Worm (Caenorhabditis elegans) whole organism, young adult: ENCODE data around the gene jip-1.

Experiments
- D2030.7 ChIP-seq: fragments of 200-800 bp; sonication (Bioruptor generic); IDR thresholded peaks from 2 replicates; pipeline ENCODE4 v1.3.6; 2022; ENCODE audit warnings: missing genetic modification reagents, missing genetic modification characterization, missing compliant biosample characterization
- F33H1.4 ChIP-seq: fragments of 200-800 bp; sonication (Bioruptor generic); IDR thresholded peaks from 2 replicates; pipeline ENCODE4 v1.3.6; 2022; ENCODE audit warnings: missing genetic modification reagents, missing genetic modification characterization, missing compliant biosample characterization
- F37B4.10 ChIP-seq: fragments of 200-800 bp; sonication (Bioruptor generic); IDR thresholded peaks from 2 replicates; pipeline ENCODE4 v1.3.6; 2022; ENCODE audit warnings: missing genetic modification characterization, missing compliant biosample characterization
- F39B2.1 ChIP-seq: fragments of 200-800 bp; sonication (Bioruptor generic); IDR thresholded peaks from 2 replicates; pipeline ENCODE4 v1.3.6; 2022; ENCODE audit warnings: missing genetic modification reagents, missing genetic modification characterization, missing compliant biosample characterization
- F49E8.2 ChIP-seq: sonication (generic microtip); optimal IDR thresholded peaks from 3 replicates; lab custom pipeline; 2017; ENCODE audit warnings: missing genetic modification characterization, mild to moderate bottlenecking, missing compliant biosample characterization, antibody characterized with exemption, moderate library complexity; ENCODE audit not compliant: insufficient read depth
- F52B5.7 ChIP-seq: sonication (generic microtip); optimal IDR thresholded peaks from 2 replicates; lab custom pipeline; 2016; ENCODE audit warnings: mild to moderate bottlenecking, missing genetic modification characterization, missing compliant biosample characterization
- K11D2.4 ChIP-seq: fragments of 200-800 bp; sonication (Bioruptor generic); IDR thresholded peaks from 2 replicates; pipeline ENCODE4 v1.3.6; 2022; ENCODE audit warnings: missing genetic modification reagents, missing genetic modification characterization, missing compliant biosample characterization
- K12H6.12 ChIP-seq: fragments of 200-800 bp; sonication (Bioruptor generic); optimal IDR thresholded peaks from 2 replicates; lab custom pipeline; 2018; ENCODE audit warnings: mild to moderate bottlenecking, missing genetic modification characterization, missing compliant biosample characterization
- Y53G8AR.9 ChIP-seq: fragments of 200-800 bp; sonication (Bioruptor generic); conservative IDR thresholded peaks from 2 replicates; pipeline ENCODE4 v1.3.6; 2022; ENCODE audit warnings: missing genetic modification reagents, missing genetic modification characterization, missing compliant biosample characterization
- Y67H2A.10 ChIP-seq: fragments of 200-800 bp; sonication (Bioruptor generic); conservative IDR thresholded peaks from 2 replicates; pipeline ENCODE4 v1.3.6; 2022; ENCODE audit warnings: missing genetic modification reagents, missing genetic modification characterization, missing compliant biosample characterization
- Y95B8A.8 ChIP-seq: fragments of 200-800 bp; sonication (Bioruptor generic); IDR thresholded peaks from 2 replicates; pipeline ENCODE4 v1.3.6; 2022; ENCODE audit warnings: missing genetic modification reagents, missing genetic modification characterization, missing compliant biosample characterization
- ama-1 ChIP-seq, 3 experiments: fragments of 150-350 bp in 1 of 3; sonication (generic microtip) in 2 of 3; optimal IDR thresholded peaks; 2 replicates each; lab custom pipeline; 2014 to 2018; ENCODE audit warnings: missing biosample characterization in 2 of 3, missing genetic modification characterization in 2 of 3, missing genetic modification reagents in 2 of 3
- aptf-2 ChIP-seq: fragments of 200-800 bp; sonication (Bioruptor generic); conservative IDR thresholded peaks from 2 replicates; pipeline ENCODE4 v1.3.6; 2022; ENCODE audit warnings: missing genetic modification reagents, missing genetic modification characterization, missing compliant biosample characterization
- atf-7 ChIP-seq: sonication (generic microtip); optimal IDR thresholded peaks from 2 replicates; lab custom pipeline; 2017; ENCODE audit warnings: mild to moderate bottlenecking, missing genetic modification characterization, missing compliant biosample characterization
- attf-6 ChIP-seq: fragments of 200-800 bp; sonication (Bioruptor generic); IDR thresholded peaks from 2 replicates; pipeline ENCODE4 v1.3.6; 2022; ENCODE audit warnings: missing genetic modification reagents, missing genetic modification characterization, missing compliant biosample characterization
- cebp-1 ChIP-seq, 2 experiments: fragments of 200-800 bp in 1 of 2; sonication (Bioruptor generic) in 1 of 2; sonication (generic microtip) in 1 of 2; IDR thresholded peaks in 1 of 2; optimal IDR thresholded peaks in 1 of 2; 2 replicates each; pipeline versions ENCODE4 v1.3.6 to Lab custom; 2017 to 2022; ENCODE audit warnings: missing compliant biosample characterization in 2 of 2, missing genetic modification characterization in 2 of 2, mild to moderate bottlenecking in 1 of 2, missing genetic modification reagents in 1 of 2, moderate library complexity in 1 of 2
- ceh-79 ChIP-seq: sonication (generic microtip); optimal IDR thresholded peaks from 2 replicates; lab custom pipeline; 2017; ENCODE audit warnings: mild to moderate bottlenecking, missing genetic modification characterization, missing compliant biosample characterization
- dox-1 ChIP-seq: fragments of 200-800 bp; sonication (Bioruptor generic); IDR thresholded peaks from 2 replicates; pipeline ENCODE4 v1.3.6; 2022; ENCODE audit warnings: missing genetic modification reagents, missing genetic modification characterization, missing compliant biosample characterization
- efl-1 ChIP-seq: fragments of 150-350 bp; optimal IDR thresholded peaks from 2 replicates; lab custom pipeline; 2014; ENCODE audit warnings: missing biosample characterization, missing genetic modification reagents, missing genetic modification characterization
- fkh-3 ChIP-seq: sonication (generic microtip); optimal IDR thresholded peaks from 2 replicates; lab custom pipeline; 2016; ENCODE audit warnings: mild to moderate bottlenecking, missing genetic modification characterization, missing compliant biosample characterization
- gei-17 ChIP-seq: fragments of 200-800 bp; sonication (Bioruptor generic); optimal IDR thresholded peaks from 2 replicates; lab custom pipeline; 2018; ENCODE audit warnings: mild to moderate bottlenecking, missing genetic modification characterization, missing compliant biosample characterization
- hlh-12 ChIP-seq: sonication (generic microtip); optimal IDR thresholded peaks from 2 replicates; lab custom pipeline; 2016; ENCODE audit warnings: missing genetic modification characterization, missing compliant biosample characterization
- hlh-26 ChIP-seq: fragments of 200-800 bp; sonication (Bioruptor generic); conservative IDR thresholded peaks from 2 replicates; pipeline ENCODE4 v1.3.6; 2022; ENCODE audit warnings: missing genetic modification reagents, missing genetic modification characterization, missing compliant biosample characterization
- hrde-1 ChIP-seq: sonication (generic microtip); optimal IDR thresholded peaks from 2 replicates; lab custom pipeline; 2016; ENCODE audit warnings: missing genetic modification characterization, mild to moderate bottlenecking, missing compliant biosample characterization, moderate library complexity, missing genotype, missing genetic modification reagents, borderline replicate concordance
- lag-1 ChIP-seq: fragments of 200-800 bp; sonication (Bioruptor generic); IDR thresholded peaks from 2 replicates; pipeline ENCODE4 v1.3.6; 2022; ENCODE audit warnings: missing genetic modification reagents, missing genetic modification characterization, missing compliant biosample characterization
- let-607 ChIP-seq, 2 experiments: fragments of 200-800 bp in 1 of 2; sonication (Bioruptor generic) in 1 of 2; sonication (generic microtip) in 1 of 2; optimal IDR thresholded peaks; 2 replicates each; lab custom pipeline; 2016 to 2018; ENCODE audit warnings: mild to moderate bottlenecking in 2 of 2, missing compliant biosample characterization in 2 of 2, missing genetic modification characterization in 2 of 2, moderate library complexity in 2 of 2, missing genotype in 1 of 2
- lin-40 ChIP-seq: sonication (generic microtip); optimal IDR thresholded peaks from 2 replicates; lab custom pipeline; 2016; ENCODE audit warnings: missing genetic modification characterization, mild to moderate bottlenecking, missing compliant biosample characterization, missing genotype, missing genetic modification reagents
- lin-54 ChIP-seq: fragments of 200-800 bp; sonication (Bioruptor generic); optimal IDR thresholded peaks from 2 replicates; lab custom pipeline; 2018; ENCODE audit warnings: mild to moderate bottlenecking, missing genetic modification characterization, missing compliant biosample characterization
- madf-6 ChIP-seq: fragments of 200-800 bp; sonication (Bioruptor generic); IDR thresholded peaks from 2 replicates; pipeline ENCODE4 v1.3.6; 2022; ENCODE audit warnings: missing genetic modification reagents, missing genetic modification characterization, missing compliant biosample characterization
- mel-28 ChIP-seq: sonication (generic microtip); optimal IDR thresholded peaks from 2 replicates; lab custom pipeline; 2016; ENCODE audit warnings: borderline replicate concordance, mild to moderate bottlenecking, missing genetic modification characterization, missing compliant biosample characterization
- nfyb-1 ChIP-seq: fragments of 200-800 bp; sonication (Bioruptor generic); IDR thresholded peaks from 2 replicates; pipeline ENCODE4 v1.3.6; 2022; ENCODE audit warnings: missing genetic modification reagents, missing genetic modification characterization, missing compliant biosample characterization
- nhr-80 ChIP-seq: sonication (generic microtip); optimal IDR thresholded peaks from 2 replicates; lab custom pipeline; 2016; ENCODE audit warnings: missing genetic modification characterization, missing compliant biosample characterization
- pbrm-1 ChIP-seq: fragments of 200-800 bp; sonication (Bioruptor generic); IDR thresholded peaks from 2 replicates; pipeline ENCODE4 v1.3.6; 2022; ENCODE audit warnings: missing genetic modification reagents, missing genetic modification characterization, missing compliant biosample characterization
- rec-8 ChIP-seq, 2 experiments: sonication (generic microtip); optimal IDR thresholded peaks; 2 replicates each; lab custom pipeline; 2016; ENCODE audit warnings: mild to moderate bottlenecking in 2 of 2, missing genetic modification characterization in 2 of 2, missing genetic modification reagents in 2 of 2, missing genotype in 2 of 2, missing biosample characterization in 1 of 2, missing compliant biosample characterization in 1 of 2, moderate library complexity in 1 of 2
- repo-1 ChIP-seq: sonication (generic microtip); optimal IDR thresholded peaks from 2 replicates; lab custom pipeline; 2017; ENCODE audit warnings: mild to moderate bottlenecking, missing genetic modification characterization, missing compliant biosample characterization
- snpc-1.1 ChIP-seq: sonication (generic microtip); optimal IDR thresholded peaks from 2 replicates; lab custom pipeline; 2017; ENCODE audit warnings: missing genetic modification characterization, mild to moderate bottlenecking, missing compliant biosample characterization, antibody characterized with exemption, moderate library complexity, missing genotype, missing genetic modification reagents; ENCODE audit not compliant: insufficient read depth
- zim-3 ChIP-seq: sonication (generic microtip); optimal IDR thresholded peaks from 2 replicates; lab custom pipeline; 2017; ENCODE audit warnings: mild to moderate bottlenecking, missing genetic modification characterization, moderate library complexity, missing compliant biosample characterization
- ztf-26 ChIP-seq: sonication (generic microtip); optimal IDR thresholded peaks from 2 replicates; lab custom pipeline; 2017; ENCODE audit warnings: missing genetic modification characterization, missing compliant biosample characterization

The jip-1 gene

DNA sequence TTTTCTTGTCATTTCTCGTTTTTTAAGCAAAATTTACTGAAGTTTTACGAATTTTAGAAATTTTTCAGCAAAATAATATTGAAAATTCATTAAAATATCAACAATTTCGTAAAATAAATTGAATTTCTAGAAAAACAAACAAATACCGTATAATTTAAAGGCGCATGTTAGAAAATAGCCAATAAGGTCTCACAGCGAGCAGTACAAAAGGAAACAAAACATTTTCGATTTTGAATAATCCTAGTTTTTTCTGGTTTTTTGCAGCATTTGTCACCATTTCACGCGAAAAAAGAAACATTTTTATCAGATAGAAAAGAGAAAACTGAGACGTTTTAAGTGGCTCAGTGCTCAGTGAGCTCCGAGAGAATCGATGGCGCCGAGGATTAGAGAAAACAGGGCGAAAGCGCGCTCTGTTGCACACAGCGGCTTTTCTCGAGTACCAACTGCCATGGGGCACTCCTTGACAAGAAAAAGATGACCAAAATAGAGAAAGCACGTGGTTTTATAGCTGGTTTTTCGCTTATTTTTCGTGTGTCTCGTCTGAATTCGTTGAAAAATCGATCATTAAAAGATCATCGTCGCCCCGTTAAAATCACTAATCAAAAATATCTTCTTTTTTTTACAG is 16.8 kb upstream of the jip-1 start, which contains the start of the genes alh-6 and fcho-1 (continued):
- TF ChIP-seq F33H1.4 (GFP tag; lab: Robert Waterston, UW) (peak; percentile 84), repo-1 (tag; lab: Kevin White, UChicago) (no peak), attf-6 (GFP tag; lab: Robert Waterston, UW) (no peak), pbrm-1 (GFP tag; lab: Robert Waterston, UW) (no peak), F39B2.1 (GFP tag; lab: Robert Waterston, UW) (no peak), lin-54 (peak; percentile 36), fkh-3 (tag; lab: Kevin White, UChicago) (no peak), madf-6 (peak; percentile 74), ama-1 (optimal IDR thresholded peaks at IDR 0.05; lab: Kevin White, UChicago) (no peak), ama-1 (GFP tag; optimal IDR thresholded peaks at IDR 0.05; lab: Kevin White, UChicago) (no peak), efl-1 (GFP tag; lab: Kevin White, UChicago) (peak; percentile 7), nfyb-1 (GFP tag; lab: Robert Waterston, UW) (no peak), mel-28 (no peak), aptf-2 (GFP tag; lab: Robert Waterston, UW) (no peak), dox-1 (GFP tag; lab: Robert Waterston, UW) (peak; percentile 38; the same call in 1 of the 2 replicates), gei-17 (GFP tag; lab: Kevin White, UChicago) (no peak), F49E8.2 (tag; lab: Kevin White, UChicago) (peak; percentile 25), Y67H2A.10 (GFP tag; lab: Robert Waterston, UW) (no peak), cebp-1 (GFP tag; IDR thresholded peaks at IDR 0.05; lab: Robert Waterston, UW) (no peak), cebp-1 (tag; optimal IDR thresholded peaks at IDR 0.05; lab: Kevin White, UChicago) (peak; percentile 2), rec-8 (tag; optimal IDR thresholded peaks at IDR 0.05; lab: Kevin White, UChicago) (no peak), ceh-79 (tag; lab: Kevin White, UChicago) (no peak), hlh-12 (no peak), K12H6.12 (tag; lab: Kevin White, UChicago) (no peak), D2030.7 (GFP tag; lab: Robert Waterston, UW) (peak; percentile 46), Y95B8A.8 (GFP tag; lab: Robert Waterston, UW) (no peak), zim-3 (no peak), hlh-26 (GFP tag; lab: Robert Waterston, UW) (no peak), Y53G8AR.9 (no peak), F52B5.7 (no peak)
- TF ChIP-seq, all 124 proteins: peak for 14

- TF ChIP-seq snpc-1.1 (tag; lab: Kevin White, UChicago) (no peak), lag-1 (GFP tag; lab: Robert Waterston, UW) (no peak), let-607 (tag; optimal IDR thresholded peaks at IDR 0.05; lab: Kevin White, UChicago) (peak in 1 of 2 experiments; percentile 25), lin-40 (peak; percentile 43), K12H6.12 (tag; lab: Kevin White, UChicago) (no peak), F37B4.10 (no peak), ztf-26 (tag; lab: Kevin White, UChicago) (peak; percentile 49), K11D2.4 (GFP tag; lab: Robert Waterston, UW) (peak; percentile 71), nhr-80 (tag; lab: Kevin White, UChicago) (peak; percentile 70), atf-7 (tag; lab: Kevin White, UChicago) (peak; percentile 4), hrde-1 (tag; lab: Kevin White, UChicago) (no peak)
These were observed 11.5 kb upstream of the jip-1 start for ce11 chrII:1315245-1315644.
